Worm (Caenorhabditis elegans): ENCODE measurements around the gene acbp-8.
A peak's percentile ranks its signal among the peaks of the same experiment; 100 is the strongest.
"Not testable (repeated sequence)": the region's sequence is repeated elsewhere in the genome, so short reads cannot be mapped to it uniquely, and the experiment has no call there.

The acbp-8 gene

ce11 chrIII:2628690-2629089 lies at the start of gene acbp-8:
acbp-8 (plus strand) TSS chrIII:2629013.
- TF ChIP-seq klf-2 (GFP tag; conservative IDR thresholded peaks at IDR 0.05) (no peak), ref-1 (GFP tag; conservative IDR thresholded peaks at IDR 0.05) (no peak), cog-1 (tag; optimal IDR thresholded peaks at IDR 0.05) (no peak), flt-1 (GFP tag; IDR thresholded peaks at IDR 0.05) (no peak), ztf-23 (GFP tag; IDR thresholded peaks at IDR 0.05) (no peak), ztf-29 (GFP tag; IDR thresholded peaks at IDR 0.05) (no peak), med-1 (GFP tag; optimal IDR thresholded peaks at IDR 0.05; ENCODE audit: insufficient read depth) (no peak), T22C8.4 (GFP tag; IDR thresholded peaks at IDR 0.05) (no peak), tab-1 (GFP tag; IDR thresholded peaks at IDR 0.05) (no peak)

ce11 chrIII:2583302-2583701 lies 45.5 kb upstream of the acbp-8 start:
- 0 out of 2 replicates have a peak, but pooled peaks have one; percentile 34 for TF ChIP-seq ztf-29 (GFP tag; IDR thresholded peaks at IDR 0.05)

- TF ChIP-seq cog-1 (tag; optimal IDR thresholded peaks at IDR 0.05) (no peak), ztf-23 (GFP tag; IDR thresholded peaks at IDR 0.05) (no peak), klf-2 (GFP tag; conservative IDR thresholded peaks at IDR 0.05) (no peak), ref-1 (GFP tag; conservative IDR thresholded peaks at IDR 0.05) (no peak), med-1 (GFP tag; optimal IDR thresholded peaks at IDR 0.05; ENCODE audit: insufficient read depth) (no peak), tab-1 (GFP tag; IDR thresholded peaks at IDR 0.05) (no peak), ztf-29 (GFP tag; IDR thresholded peaks at IDR 0.05) (no peak), T22C8.4 (GFP tag; IDR thresholded peaks at IDR 0.05) (no peak), flt-1 (GFP tag; IDR thresholded peaks at IDR 0.05) (no peak)
Observed at ce11 chrIII:2586193-2586592, 42.6 kb upstream of the acbp-8 start, which contains the start of gene gpa-17. gpa-17 (plus strand) TSS chrIII:2586555.

ce11 chrIII:2596984-2597454 lies 31.8 kb upstream of the acbp-8 start, which contains the start of gene apb-1:
apb-1 (minus strand) TSS chrIII:2597034.
- TF ChIP-seq T22C8.4 (GFP tag; IDR thresholded peaks at IDR 0.05) = peak; percentile 83
- TF ChIP-seq ztf-23 (GFP tag; IDR thresholded peaks at IDR 0.05) = peak; percentile 85
- TF ChIP-seq ref-1 (GFP tag; conservative IDR thresholded peaks at IDR 0.05) = 0 out of 2 replicates have a peak, but pooled peaks have one; percentile 24
- TF ChIP-seq cog-1 (tag; optimal IDR thresholded peaks at IDR 0.05) = peak; percentile 35
- TF ChIP-seq flt-1 (GFP tag; IDR thresholded peaks at IDR 0.05) = peak; percentile 80
- 0 out of 2 replicates have a peak, but pooled peaks have one; percentile 34 for TF ChIP-seq klf-2 (GFP tag; conservative IDR thresholded peaks at IDR 0.05)
- TF ChIP-seq med-1 (GFP tag; optimal IDR thresholded peaks at IDR 0.05; ENCODE audit: insufficient read depth) = peak; percentile 18
- TF ChIP-seq tab-1 (GFP tag; IDR thresholded peaks at IDR 0.05) = peak; percentile 63; the same call in 1 of the 2 replicates
- TF ChIP-seq ztf-29 (GFP tag; IDR thresholded peaks at IDR 0.05) = peak; percentile 39; the same call in 1 of the 2 replicates

- TF ChIP-seq cog-1 (tag; optimal IDR thresholded peaks at IDR 0.05) (no peak), flt-1 (GFP tag; IDR thresholded peaks at IDR 0.05) (no peak), klf-2 (GFP tag; conservative IDR thresholded peaks at IDR 0.05) (no peak), tab-1 (GFP tag; IDR thresholded peaks at IDR 0.05) (no peak), T22C8.4 (GFP tag; IDR thresholded peaks at IDR 0.05) (no peak), ref-1 (GFP tag; conservative IDR thresholded peaks at IDR 0.05) (no peak), med-1 (GFP tag; optimal IDR thresholded peaks at IDR 0.05; ENCODE audit: insufficient read depth) (no peak), ztf-29 (GFP tag; IDR thresholded peaks at IDR 0.05) (no peak), ztf-23 (GFP tag; IDR thresholded peaks at IDR 0.05) (no peak)
Observed at ce11 chrIII:2597753-2598152, 31.1 kb upstream of the acbp-8 start, which contains the start of gene mdt-19. mdt-19 (plus strand) TSS chrIII:2598053.

- TF ChIP-seq tab-1 (GFP tag; IDR thresholded peaks at IDR 0.05) = no peak
- no peak for TF ChIP-seq cog-1 (tag; optimal IDR thresholded peaks at IDR 0.05)
- TF ChIP-seq ref-1 (GFP tag; conservative IDR thresholded peaks at IDR 0.05) = no peak
- TF ChIP-seq med-1 (GFP tag; optimal IDR thresholded peaks at IDR 0.05; ENCODE audit: insufficient read depth) = no peak
- TF ChIP-seq ztf-29 (GFP tag; IDR thresholded peaks at IDR 0.05) = no peak
- no peak for TF ChIP-seq ztf-23 (GFP tag; IDR thresholded peaks at IDR 0.05)
- no peak for TF ChIP-seq flt-1 (GFP tag; IDR thresholded peaks at IDR 0.05)
- no peak for TF ChIP-seq klf-2 (GFP tag; conservative IDR thresholded peaks at IDR 0.05)
- no peak for TF ChIP-seq T22C8.4 (GFP tag; IDR thresholded peaks at IDR 0.05)
Observed at ce11 chrIII:2598491-2599065, 30.2 kb upstream of the acbp-8 start.

ce11 chrIII:2603671-2604070 lies 25.1 kb upstream of the acbp-8 start, which contains the start of gene Y71H2B.11:
Y71H2B.11 (plus strand) TSS chrIII:2603971.
- TF ChIP-seq ref-1 (GFP tag; conservative IDR thresholded peaks at IDR 0.05) (no peak), tab-1 (GFP tag; IDR thresholded peaks at IDR 0.05) (no peak), flt-1 (GFP tag; IDR thresholded peaks at IDR 0.05) (no peak), ztf-23 (GFP tag; IDR thresholded peaks at IDR 0.05) (no peak), klf-2 (GFP tag; conservative IDR thresholded peaks at IDR 0.05) (no peak), cog-1 (tag; optimal IDR thresholded peaks at IDR 0.05) (no peak)

- TF ChIP-seq flt-1, ztf-23, T22C8.4 (GFP tag; IDR thresholded peaks at IDR 0.05): not testable (repeated sequence)
Observed at ce11 chrIII:2607717-2608116, 21.1 kb upstream of the acbp-8 start, which contains the start of gene Y71H2B.5. Y71H2B.5 (plus strand) TSS chrIII:2608017.

- TF ChIP-seq ref-1 (GFP tag; conservative IDR thresholded peaks at IDR 0.05) = no peak
- no peak for TF ChIP-seq cog-1 (tag; optimal IDR thresholded peaks at IDR 0.05)
- no peak for TF ChIP-seq ztf-29 (GFP tag; IDR thresholded peaks at IDR 0.05)
Observed at ce11 chrIII:2616212-2616611, 12.6 kb upstream of the acbp-8 start.

ce11 chrIII:2618663-2619062 lies 10.2 kb upstream of the acbp-8 start, which contains the start of gene Y71H2B.4:
Y71H2B.4 (plus strand) TSS chrIII:2618963.
- TF ChIP-seq ref-1 (GFP tag; conservative IDR thresholded peaks at IDR 0.05) = no peak
- no peak for TF ChIP-seq cog-1 (tag; optimal IDR thresholded peaks at IDR 0.05)

All from whole organism, midembryonic.